Worm (Caenorhabditis elegans) whole organism, L1 larva: ENCODE measurements around the gene fbxa-62.

ENCODE experiments used
- C16A3.4 ChIP-seq: fragments of 150-350 bp; optimal IDR thresholded peaks from 2 replicates; lab custom pipeline; 2014; ENCODE audit warnings: missing biosample characterization, missing genetic modification characterization
- C34B4.2 ChIP-seq: sonication (generic microtip); optimal IDR thresholded peaks from 2 replicates; lab custom pipeline; 2017; ENCODE audit warnings: mild to moderate bottlenecking, missing genetic modification characterization, missing compliant biosample characterization
- F16B12.6 ChIP-seq: fragments of 150-350 bp; optimal IDR thresholded peaks from 2 replicates; lab custom pipeline; 2014; ENCODE audit warnings: missing biosample characterization, missing genetic modification characterization
- Y116A8C.19 ChIP-seq: sonication (generic microtip); optimal IDR thresholded peaks from 2 replicates; lab custom pipeline; 2016; ENCODE audit warnings: missing compliant biosample characterization, missing genetic modification characterization, borderline replicate concordance
- aha-1 ChIP-seq: fragments of 150-350 bp; optimal IDR thresholded peaks from 2 replicates; lab custom pipeline; 2014; ENCODE audit warnings: missing biosample characterization, missing genetic modification characterization
- alr-1 ChIP-seq: fragments of 200-800 bp; sonication (Bioruptor generic); optimal IDR thresholded peaks from 2 replicates; lab custom pipeline; 2018; ENCODE audit warnings: borderline replicate concordance, mild to moderate bottlenecking, missing genetic modification characterization, missing compliant biosample characterization
- aly-2 ChIP-seq: fragments of 150-350 bp; optimal IDR thresholded peaks from 2 replicates; lab custom pipeline; 2014; ENCODE audit warnings: missing biosample characterization, missing genetic modification characterization
- blmp-1 ChIP-seq: fragments of 150-350 bp; optimal IDR thresholded peaks from 2 replicates; lab custom pipeline; 2014; ENCODE audit warnings: missing biosample characterization, missing genetic modification characterization
- ceh-63 ChIP-seq: fragments of 200-800 bp; sonication (Bioruptor generic); optimal IDR thresholded peaks from 2 replicates; lab custom pipeline; 2018; ENCODE audit warnings: mild to moderate bottlenecking, missing genetic modification characterization, missing compliant biosample characterization
- ceh-88 ChIP-seq: fragments of 200-800 bp; sonication (Bioruptor generic); IDR thresholded peaks from 2 replicates; pipeline ENCODE4 v1.3.6; 2022; ENCODE audit warnings: missing genetic modification characterization, missing compliant biosample characterization
- ceh-90 ChIP-seq: sonication (generic microtip); optimal IDR thresholded peaks from 2 replicates; lab custom pipeline; 2016; ENCODE audit warnings: missing genetic modification characterization, missing compliant biosample characterization
- dsc-1 ChIP-seq: sonication (generic microtip); optimal IDR thresholded peaks from 2 replicates; lab custom pipeline; 2016; ENCODE audit warnings: mild to moderate bottlenecking, missing genetic modification characterization, missing compliant biosample characterization
- efl-1 ChIP-seq, 4 experiments: fragments of 150-350 bp; optimal IDR thresholded peaks in 3 of 4; peaks in 1 of 4; 1 replicate in 1 of 4; 2 replicates in 3 of 4; lab custom pipeline; 2014; ENCODE audit warnings: missing biosample characterization in 2 of 4, missing genetic modification characterization in 2 of 4, missing genetic modification reagents in 2 of 4
- efl-3 ChIP-seq: fragments of 200-800 bp; sonication (Bioruptor generic); optimal IDR thresholded peaks from 2 replicates; lab custom pipeline; 2018; ENCODE audit warnings: mild to moderate bottlenecking, missing genetic modification characterization, missing compliant biosample characterization
- elt-2 ChIP-seq: sonication (generic microtip); optimal IDR thresholded peaks from 2 replicates; lab custom pipeline; 2016; ENCODE audit warnings: missing genetic modification characterization, mild to moderate bottlenecking, inconsistent platforms, missing compliant biosample characterization, missing genetic modification reagents
- fkh-10 ChIP-seq: sonication (generic microtip); optimal IDR thresholded peaks from 2 replicates; lab custom pipeline; 2017; ENCODE audit warnings: missing biosample characterization, missing genetic modification reagents, missing genetic modification characterization
- fkh-4 ChIP-seq: sonication (generic microtip); optimal IDR thresholded peaks from 2 replicates; lab custom pipeline; 2016; ENCODE audit warnings: missing compliant biosample characterization, missing genetic modification characterization, borderline replicate concordance
- hpl-2 ChIP-seq: fragments of 150-350 bp; optimal IDR thresholded peaks from 2 replicates; lab custom pipeline; 2014; ENCODE audit warnings: missing biosample characterization, missing genetic modification reagents, missing genetic modification characterization
- jun-1 ChIP-seq: fragments of 150-350 bp; optimal IDR thresholded peaks from 2 replicates; lab custom pipeline; 2014; ENCODE audit warnings: missing biosample characterization, missing genetic modification reagents, missing genetic modification characterization
- lin-14 ChIP-seq: fragments of 200-800 bp; sonication (Bioruptor generic); optimal IDR thresholded peaks from 2 replicates; lab custom pipeline; 2018; ENCODE audit warnings: mild to moderate bottlenecking, missing genetic modification characterization, moderate library complexity, missing compliant biosample characterization
- lin-15B ChIP-seq: fragments of 150-350 bp; sonication (generic microtip); optimal IDR thresholded peaks from 3 replicates; lab custom pipeline; 2014; ENCODE audit warnings: missing biosample characterization, missing genetic modification characterization
- lin-35 ChIP-seq, 2 experiments: fragments of 150-350 bp; optimal IDR thresholded peaks; 2 replicates each; lab custom pipeline; 2014; ENCODE audit warnings: missing biosample characterization in 2 of 2, missing genetic modification characterization in 2 of 2, missing genetic modification reagents in 2 of 2
- lir-3 ChIP-seq: sonication (generic microtip); optimal IDR thresholded peaks from 2 replicates; lab custom pipeline; 2016; ENCODE audit warnings: mild to moderate bottlenecking, missing genetic modification characterization, moderate library complexity, missing compliant biosample characterization; ENCODE audit not compliant: poor library complexity
- lsy-2 ChIP-seq, 2 experiments: fragments of 150-350 bp; optimal IDR thresholded peaks; 2 replicates each; lab custom pipeline; 2014; ENCODE audit warnings: missing biosample characterization in 2 of 2, missing genetic modification characterization in 2 of 2
- mdl-1 ChIP-seq, 2 experiments: fragments of 150-350 bp; optimal IDR thresholded peaks; 2 replicates each; lab custom pipeline; 2014 to 2017; ENCODE audit warnings: missing biosample characterization in 2 of 2, missing genetic modification characterization in 2 of 2, inconsistent platforms in 1 of 2
- mef-2 ChIP-seq: fragments of 150-350 bp; optimal IDR thresholded peaks from 2 replicates; lab custom pipeline; 2014; ENCODE audit warnings: missing biosample characterization, missing genetic modification characterization
- nhr-12 ChIP-seq: sonication (generic microtip); optimal IDR thresholded peaks from 2 replicates; lab custom pipeline; 2017; ENCODE audit warnings: missing biosample characterization, missing genetic modification characterization
- nhr-19 ChIP-seq: fragments of 200-800 bp; sonication (Bioruptor generic); conservative IDR thresholded peaks from 2 replicates; pipeline ENCODE4 v1.3.6; 2022; ENCODE audit warnings: missing genetic modification characterization, missing compliant biosample characterization
- nhr-28 ChIP-seq: fragments of 150-350 bp; optimal IDR thresholded peaks from 2 replicates; lab custom pipeline; 2014; ENCODE audit warnings: missing biosample characterization, missing genetic modification characterization
- nhr-71 ChIP-seq: sonication (generic microtip); optimal IDR thresholded peaks from 2 replicates; lab custom pipeline; 2016; ENCODE audit warnings: mild to moderate bottlenecking, missing genetic modification characterization, moderate library complexity, missing compliant biosample characterization
- nhr-84 ChIP-seq: sonication (generic microtip); optimal IDR thresholded peaks from 2 replicates; lab custom pipeline; 2017; ENCODE audit warnings: missing biosample characterization, missing genetic modification characterization
- nhr-90 ChIP-seq: sonication (generic microtip); optimal IDR thresholded peaks from 2 replicates; lab custom pipeline; 2016; ENCODE audit warnings: mild to moderate bottlenecking, missing genetic modification characterization, missing compliant biosample characterization; ENCODE audit not compliant: poor library complexity
- pax-3 ChIP-seq: fragments of 200-800 bp; sonication (Bioruptor generic); optimal IDR thresholded peaks from 2 replicates; lab custom pipeline; 2018; ENCODE audit warnings: mild to moderate bottlenecking, missing genetic modification characterization, moderate library complexity, missing compliant biosample characterization
- skn-1 ChIP-seq: fragments of 150-350 bp; optimal IDR thresholded peaks from 2 replicates; lab custom pipeline; 2014; ENCODE audit warnings: missing biosample characterization, missing genetic modification characterization
- snu-23 ChIP-seq: sonication (generic microtip); optimal IDR thresholded peaks from 2 replicates; lab custom pipeline; 2016; ENCODE audit warnings: missing genetic modification characterization, missing compliant biosample characterization
- sptf-1 ChIP-seq: fragments of 150-350 bp; optimal IDR thresholded peaks from 2 replicates; lab custom pipeline; 2014; ENCODE audit warnings: missing biosample characterization, missing genetic modification characterization
- sup-37 ChIP-seq: fragments of 200-800 bp; sonication (Bioruptor generic); optimal IDR thresholded peaks from 2 replicates; lab custom pipeline; 2018; ENCODE audit warnings: mild to moderate bottlenecking, missing genetic modification characterization, missing compliant biosample characterization
- tlp-1 ChIP-seq: fragments of 150-350 bp; optimal IDR thresholded peaks from 2 replicates; lab custom pipeline; 2014; ENCODE audit warnings: missing biosample characterization, missing genetic modification characterization
- unc-130 ChIP-seq: fragments of 150-350 bp; optimal IDR thresholded peaks from 2 replicates; lab custom pipeline; 2017; ENCODE audit warnings: missing biosample characterization, missing genetic modification characterization, inconsistent platforms
- vab-15 ChIP-seq: sonication (generic microtip); optimal IDR thresholded peaks from 2 replicates; lab custom pipeline; 2017; ENCODE audit warnings: missing genotype, mild to moderate bottlenecking, missing genetic modification characterization, missing compliant biosample characterization
- zag-1 ChIP-seq: fragments of 150-350 bp; optimal IDR thresholded peaks from 2 replicates; lab custom pipeline; 2014; ENCODE audit warnings: missing biosample characterization, missing genetic modification characterization

fbxa-62 gene

ce11 chrIII:2227407-2227806 is at the start of gene fbxa-62:
fbxa-62 (plus strand) TSS chrIII:2227707.
- TF ChIP-seq aha-1 (tag; lab: Kevin White, UChicago) (no peak), nhr-12 (tag; lab: Kevin White, UChicago) (no peak), lin-14 (GFP tag; lab: Kevin White, UChicago) (no peak), aly-2 (no peak), pax-3 (tag; lab: Kevin White, UChicago) (no peak), jun-1 (tag; lab: Kevin White, UChicago) (no peak), F16B12.6 (tag; lab: Kevin White, UChicago) (no peak), unc-130 (tag; lab: Kevin White, UChicago) (no peak), blmp-1 (no peak), nhr-84 (tag; lab: Kevin White, UChicago) (no peak), nhr-28 (tag; lab: Kevin White, UChicago) (no peak), snu-23 (GFP tag; lab: Kevin White, UChicago) (no peak), vab-15 (tag; lab: Kevin White, UChicago) (no peak), mdl-1 (tag; optimal IDR thresholded peaks at IDR 0.05; lab: Kevin White, UChicago) (no peak), Y116A8C.19 (tag; lab: Kevin White, UChicago) (no peak)

- TF ChIP-seq snu-23 (GFP tag; lab: Kevin White, UChicago), result no peak
- no peak for TF ChIP-seq sptf-1 (tag; lab: Kevin White, UChicago)
- TF ChIP-seq mdl-1 (tag; optimal IDR thresholded peaks at IDR 0.05; lab: Kevin White, UChicago), result no peak
- TF ChIP-seq elt-2 (tag; lab: Kevin White, UChicago), result no peak
- no peak for TF ChIP-seq fkh-10 (GFP tag; lab: Kevin White, UChicago)
- TF ChIP-seq zag-1 (tag; lab: Kevin White, UChicago), result no peak
- TF ChIP-seq, all 84 proteins: peak for 0
Measured at ce11 chrIII:2197706-2198105, 29.8 kb upstream of the fbxa-62 start, which contains the start of gene C39B5.6. C39B5.6 (plus strand) TSS chrIII:2198006.

ce11 chrIII:2205155-2205554 is 22.4 kb upstream of the fbxa-62 start:
- no peak for TF ChIP-seq ceh-88 (GFP tag; lab: Robert Waterston, UW)
- no peak for TF ChIP-seq sup-37 (GFP tag; lab: Kevin White, UChicago)
- no peak for TF ChIP-seq fkh-10 (GFP tag; lab: Kevin White, UChicago)
- no peak for TF ChIP-seq lin-35 (GFP tag; optimal IDR thresholded peaks at IDR 0.05; lab: Kevin White, UChicago)
- TF ChIP-seq fkh-4 (tag; lab: Kevin White, UChicago), result no peak
- TF ChIP-seq, all 84 proteins: peak for 0

- TF ChIP-seq aha-1 (tag; lab: Kevin White, UChicago), result no peak
- no peak for TF ChIP-seq ceh-63 (GFP tag; lab: Kevin White, UChicago)
- TF ChIP-seq fkh-4 (tag; lab: Kevin White, UChicago), result no peak
- TF ChIP-seq lir-3, result no peak
- no peak for TF ChIP-seq C34B4.2
- TF ChIP-seq lin-35 (GFP tag; optimal IDR thresholded peaks at IDR 0.05; lab: Kevin White, UChicago), result no peak
- TF ChIP-seq C16A3.4, result no peak
- no peak for TF ChIP-seq lsy-2 (tag; optimal IDR thresholded peaks at IDR 0.05; lab: Kevin White, UChicago)
- no peak for TF ChIP-seq lin-15B (tag; lab: Kevin White, UChicago)
Measured at ce11 chrIII:2207864-2208263, 19.6 kb upstream of the fbxa-62 start, which contains the start of gene C39B5.5. C39B5.5 (plus strand) TSS chrIII:2208164.

ce11 chrIII:2210601-2211000 is 16.9 kb upstream of the fbxa-62 start:
- TF ChIP-seq nhr-71 (no peak), nhr-28 (tag; lab: Kevin White, UChicago) (no peak), nhr-19 (GFP tag; lab: Robert Waterston, UW) (no peak), hpl-2 (GFP tag; lab: Kevin White, UChicago) (no peak), lin-35 (GFP tag; optimal IDR thresholded peaks at IDR 0.05; lab: Kevin White, UChicago) (no peak), tlp-1 (tag; lab: Kevin White, UChicago) (no peak), nhr-90 (tag; lab: Kevin White, UChicago) (no peak), efl-1 (optimal IDR thresholded peaks at IDR 0.05; lab: Kevin White, UChicago) (no peak), efl-1 (GFP tag; optimal IDR thresholded peaks at IDR 0.05 in 1 of 2; lab: Kevin White, UChicago) (no peak), ceh-90 (tag; lab: Kevin White, UChicago) (no peak), unc-130 (tag; lab: Kevin White, UChicago) (no peak), efl-3 (GFP tag; lab: Kevin White, UChicago) (no peak), skn-1 (tag; lab: Kevin White, UChicago) (no peak), Y116A8C.19 (tag; lab: Kevin White, UChicago) (no peak), dsc-1 (tag; lab: Kevin White, UChicago) (no peak), mef-2 (tag; lab: Kevin White, UChicago) (no peak), alr-1 (tag; lab: Kevin White, UChicago) (no peak), aly-2 (no peak)
- TF ChIP-seq, all 84 proteins: peak for 0
